Worm (Caenorhabditis elegans) whole organism, young adult: ENCODE measurements around the gene rike-1.

Experiments used
- C17E4.6 ChIP-seq: fragments of 200-800 bp; sonication (Bioruptor generic); IDR thresholded peaks from 2 replicates; pipeline ENCODE4 v1.3.6; 2022; ENCODE audit warnings: missing genetic modification reagents, missing genetic modification characterization, missing compliant biosample characterization
- D2030.7 ChIP-seq: fragments of 200-800 bp; sonication (Bioruptor generic); IDR thresholded peaks from 2 replicates; pipeline ENCODE4 v1.3.6; 2022; ENCODE audit warnings: missing genetic modification reagents, missing genetic modification characterization, missing compliant biosample characterization
- F37B4.10 ChIP-seq: fragments of 200-800 bp; sonication (Bioruptor generic); IDR thresholded peaks from 2 replicates; pipeline ENCODE4 v1.3.6; 2022; ENCODE audit warnings: missing genetic modification characterization, missing compliant biosample characterization
- F39B2.1 ChIP-seq: fragments of 200-800 bp; sonication (Bioruptor generic); IDR thresholded peaks from 2 replicates; pipeline ENCODE4 v1.3.6; 2022; ENCODE audit warnings: missing genetic modification reagents, missing genetic modification characterization, missing compliant biosample characterization
- F55B11.4 ChIP-seq: sonication (generic microtip); optimal IDR thresholded peaks from 2 replicates; lab custom pipeline; 2016; ENCODE audit warnings: missing compliant biosample characterization, missing genetic modification characterization, borderline replicate concordance; ENCODE audit not compliant: insufficient read depth
- F57A8.1 ChIP-seq: fragments of 200-800 bp; sonication (Bioruptor generic); optimal IDR thresholded peaks from 2 replicates; lab custom pipeline; 2018; ENCODE audit warnings: mild to moderate bottlenecking, missing genetic modification characterization, moderate library complexity, missing compliant biosample characterization
- T07F8.4 ChIP-seq: sonication (generic microtip); optimal IDR thresholded peaks from 2 replicates; lab custom pipeline; 2016; ENCODE audit warnings: mild to moderate bottlenecking, missing genetic modification characterization, moderate library complexity, missing compliant biosample characterization
- T26A5.8 ChIP-seq: sonication (generic microtip); optimal IDR thresholded peaks from 2 replicates; lab custom pipeline; 2016; ENCODE audit warnings: missing genetic modification characterization, missing compliant biosample characterization
- ZK185.1 ChIP-seq: sonication (generic microtip); optimal IDR thresholded peaks from 2 replicates; lab custom pipeline; 2016; ENCODE audit warnings: mild to moderate bottlenecking, missing genetic modification characterization, missing compliant biosample characterization; ENCODE audit not compliant: poor library complexity, severe bottlenecking
- aptf-3 ChIP-seq: fragments of 200-800 bp; sonication (Bioruptor generic); IDR thresholded peaks from 2 replicates; pipeline ENCODE4 v1.3.6; 2022; ENCODE audit warnings: missing genetic modification characterization, missing compliant biosample characterization
- attf-5 ChIP-seq: fragments of 200-800 bp; sonication (Bioruptor generic); optimal IDR thresholded peaks from 2 replicates; lab custom pipeline; 2018; ENCODE audit warnings: mild to moderate bottlenecking, missing genetic modification characterization, missing compliant biosample characterization
- attf-6 ChIP-seq: fragments of 200-800 bp; sonication (Bioruptor generic); IDR thresholded peaks from 2 replicates; pipeline ENCODE4 v1.3.6; 2022; ENCODE audit warnings: missing genetic modification reagents, missing genetic modification characterization, missing compliant biosample characterization
- bed-1 ChIP-seq: fragments of 200-800 bp; sonication (Bioruptor generic); IDR thresholded peaks from 2 replicates; pipeline ENCODE4 v1.3.6; 2022; ENCODE audit warnings: missing genetic modification reagents, missing genetic modification characterization, missing compliant biosample characterization
- ceh-40 ChIP-seq: fragments of 200-800 bp; sonication (Bioruptor generic); IDR thresholded peaks from 2 replicates; pipeline ENCODE4 v1.3.6; 2022; ENCODE audit warnings: missing genetic modification characterization, missing compliant biosample characterization
- dox-1 ChIP-seq: fragments of 200-800 bp; sonication (Bioruptor generic); IDR thresholded peaks from 2 replicates; pipeline ENCODE4 v1.3.6; 2022; ENCODE audit warnings: missing genetic modification reagents, missing genetic modification characterization, missing compliant biosample characterization
- egl-18 ChIP-seq: fragments of 200-800 bp; sonication (Bioruptor generic); IDR thresholded peaks from 2 replicates; pipeline ENCODE4 v1.3.6; 2022; ENCODE audit warnings: missing genetic modification reagents, missing genetic modification characterization, missing compliant biosample characterization
- egl-44 ChIP-seq: fragments of 200-800 bp; sonication (Bioruptor generic); IDR thresholded peaks from 2 replicates; pipeline ENCODE4 v1.3.6; 2022; ENCODE audit warnings: missing genetic modification reagents, missing genetic modification characterization, missing compliant biosample characterization
- egrh-3 ChIP-seq: fragments of 200-800 bp; sonication (Bioruptor generic); IDR thresholded peaks from 2 replicates; pipeline ENCODE4 v1.3.6; 2022; ENCODE audit warnings: missing genetic modification reagents, missing genetic modification characterization, missing compliant biosample characterization
- hlh-12 ChIP-seq: sonication (generic microtip); optimal IDR thresholded peaks from 2 replicates; lab custom pipeline; 2016; ENCODE audit warnings: missing genetic modification characterization, missing compliant biosample characterization
- lag-1 ChIP-seq: fragments of 200-800 bp; sonication (Bioruptor generic); IDR thresholded peaks from 2 replicates; pipeline ENCODE4 v1.3.6; 2022; ENCODE audit warnings: missing genetic modification reagents, missing genetic modification characterization, missing compliant biosample characterization
- let-607 ChIP-seq, 2 experiments: fragments of 200-800 bp in 1 of 2; sonication (Bioruptor generic) in 1 of 2; sonication (generic microtip) in 1 of 2; optimal IDR thresholded peaks; 2 replicates each; lab custom pipeline; 2016 to 2018; ENCODE audit warnings: mild to moderate bottlenecking in 2 of 2, missing compliant biosample characterization in 2 of 2, missing genetic modification characterization in 2 of 2, moderate library complexity in 2 of 2, missing genotype in 1 of 2
- lin-40 ChIP-seq: sonication (generic microtip); optimal IDR thresholded peaks from 2 replicates; lab custom pipeline; 2016; ENCODE audit warnings: missing genetic modification characterization, mild to moderate bottlenecking, missing compliant biosample characterization, missing genotype, missing genetic modification reagents
- lin-54 ChIP-seq: fragments of 200-800 bp; sonication (Bioruptor generic); optimal IDR thresholded peaks from 2 replicates; lab custom pipeline; 2018; ENCODE audit warnings: mild to moderate bottlenecking, missing genetic modification characterization, missing compliant biosample characterization
- madf-3 ChIP-seq: fragments of 200-800 bp; sonication (Bioruptor generic); IDR thresholded peaks from 2 replicates; pipeline ENCODE4 v1.3.6; 2022; ENCODE audit warnings: missing genetic modification reagents, missing genetic modification characterization, missing compliant biosample characterization
- nfya-2 ChIP-seq: fragments of 200-800 bp; sonication (Bioruptor generic); IDR thresholded peaks from 2 replicates; pipeline ENCODE4 v1.3.6; 2022; ENCODE audit warnings: missing genetic modification reagents, missing genetic modification characterization, missing compliant biosample characterization
- nfyb-1 ChIP-seq: fragments of 200-800 bp; sonication (Bioruptor generic); IDR thresholded peaks from 2 replicates; pipeline ENCODE4 v1.3.6; 2022; ENCODE audit warnings: missing genetic modification reagents, missing genetic modification characterization, missing compliant biosample characterization
- nhr-80 ChIP-seq: sonication (generic microtip); optimal IDR thresholded peaks from 2 replicates; lab custom pipeline; 2016; ENCODE audit warnings: missing genetic modification characterization, missing compliant biosample characterization
- rcor-1 ChIP-seq: fragments of 200-800 bp; sonication (Bioruptor generic); IDR thresholded peaks from 2 replicates; pipeline ENCODE4 v1.3.6; 2022; ENCODE audit warnings: missing genetic modification reagents, missing genetic modification characterization, missing compliant biosample characterization
- snpc-1.3 ChIP-seq: sonication (generic microtip); optimal IDR thresholded peaks from 2 replicates; lab custom pipeline; 2017; ENCODE audit warnings: missing genetic modification characterization, mild to moderate bottlenecking, missing compliant biosample characterization, antibody characterized with exemption, moderate library complexity, missing genotype, missing genetic modification reagents; ENCODE audit not compliant: insufficient read depth
- snpc-3.4 ChIP-seq: sonication (generic microtip); optimal IDR thresholded peaks from 2 replicates; lab custom pipeline; 2017; ENCODE audit warnings: missing genetic modification characterization, mild to moderate bottlenecking, missing compliant biosample characterization, antibody characterized with exemption, moderate library complexity, missing genotype, missing genetic modification reagents
- snpc-4 ChIP-seq, 5 experiments: fragments of 150-350 bp in 1 of 5; sonication (generic microtip) in 4 of 5; optimal IDR thresholded peaks; 2 replicates each; lab custom pipeline; 2014 to 2018; ENCODE audit warnings: missing genetic modification characterization in 5 of 5, missing biosample characterization in 3 of 5, antibody characterized with exemption in 2 of 5, mild to moderate bottlenecking in 2 of 5, missing compliant biosample characterization in 2 of 5, missing genotype in 2 of 5, moderate library complexity in 2 of 5, missing genetic modification reagents in 1 of 5
- somi-1 ChIP-seq: fragments of 200-800 bp; sonication (Bioruptor generic); optimal IDR thresholded peaks from 2 replicates; lab custom pipeline; 2018; ENCODE audit warnings: mild to moderate bottlenecking, missing genetic modification characterization, missing compliant biosample characterization
- sptf-2 ChIP-seq: fragments of 200-800 bp; sonication (Bioruptor generic); optimal IDR thresholded peaks from 2 replicates; lab custom pipeline; 2018; ENCODE audit warnings: mild to moderate bottlenecking, missing genetic modification characterization, missing compliant biosample characterization
- tbx-9 ChIP-seq: sonication (generic microtip); optimal IDR thresholded peaks from 2 replicates; lab custom pipeline; 2016; ENCODE audit warnings: borderline replicate concordance, missing genetic modification characterization, inconsistent platforms, missing compliant biosample characterization
- unc-130 ChIP-seq: sonication (generic microtip); optimal IDR thresholded peaks from 2 replicates; lab custom pipeline; 2016; ENCODE audit warnings: missing genetic modification reagents, missing genetic modification characterization, missing compliant biosample characterization
- zfh-2 ChIP-seq: fragments of 200-800 bp; sonication (Bioruptor generic); conservative IDR thresholded peaks from 2 replicates; pipeline ENCODE4 v1.3.6; 2022; ENCODE audit warnings: missing genetic modification reagents, missing genetic modification characterization, missing compliant biosample characterization
- ztf-22 ChIP-seq: fragments of 200-800 bp; sonication (Bioruptor generic); optimal IDR thresholded peaks from 2 replicates; lab custom pipeline; 2018; ENCODE audit warnings: mild to moderate bottlenecking, missing genetic modification characterization, moderate library complexity, missing compliant biosample characterization
- ztf-25 ChIP-seq: fragments of 200-800 bp; sonication (Bioruptor generic); IDR thresholded peaks from 2 replicates; pipeline ENCODE4 v1.3.6; 2022; ENCODE audit warnings: missing genetic modification reagents, missing genetic modification characterization, missing compliant biosample characterization
- ztf-28 ChIP-seq: fragments of 200-800 bp; sonication (Bioruptor generic); IDR thresholded peaks from 2 replicates; pipeline ENCODE4 v1.3.6; 2022; ENCODE audit warnings: missing genetic modification reagents, missing genetic modification characterization, missing compliant biosample characterization
- ztf-3 ChIP-seq: fragments of 200-800 bp; sonication (Bioruptor generic); optimal IDR thresholded peaks from 2 replicates; lab custom pipeline; 2018; ENCODE audit warnings: mild to moderate bottlenecking, missing genetic modification characterization, missing compliant biosample characterization

The rike-1 gene

DNA sequence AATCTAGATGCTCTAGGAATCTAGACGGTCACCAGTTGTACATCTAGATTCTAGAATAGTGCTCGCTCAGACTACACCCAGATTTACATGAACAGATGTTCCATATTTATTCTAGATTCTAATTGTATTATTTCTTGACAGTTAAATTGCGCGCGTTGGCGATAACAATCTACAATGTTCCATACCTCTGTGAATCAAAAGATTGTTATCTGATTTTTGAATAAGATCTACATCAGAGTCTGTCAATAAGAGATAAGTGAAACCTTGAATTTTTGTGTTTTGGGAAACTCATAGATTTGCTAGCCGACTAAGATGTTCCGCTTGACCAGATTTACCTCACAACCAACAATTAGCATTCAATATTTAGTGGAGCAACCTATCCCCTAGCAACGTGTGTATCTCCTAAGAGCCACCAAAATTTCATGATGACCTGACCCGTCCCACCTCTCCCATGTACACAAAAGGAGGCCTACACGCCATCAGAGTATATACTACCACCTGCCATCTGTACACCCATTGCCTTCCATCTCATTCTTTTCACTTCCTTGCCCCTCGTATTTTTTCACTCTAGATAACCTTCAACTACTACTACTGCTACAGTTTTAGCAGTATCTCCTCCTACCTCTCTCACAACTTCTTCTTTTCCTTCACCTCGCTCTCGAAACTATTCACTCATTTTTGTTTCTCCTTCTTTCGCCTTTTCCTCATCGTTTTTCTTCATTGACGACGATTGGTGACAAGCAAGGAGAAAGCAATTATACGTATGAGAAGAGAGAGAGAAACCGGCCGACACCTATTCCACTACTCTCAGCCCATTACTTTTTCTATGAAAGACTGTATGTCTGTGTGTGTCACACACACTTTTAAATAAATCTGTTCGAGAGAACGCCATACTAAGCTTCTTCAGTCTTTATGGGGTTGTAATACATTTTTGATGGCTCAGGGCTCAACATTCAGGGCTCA, 38.7 kb downstream of the rike-1 start:
- no peak for TF ChIP-seq aptf-3
- TF ChIP-seq sptf-2 (GFP tag; lab: Kevin White, UChicago), result no peak
- no peak for TF ChIP-seq lag-1 (GFP tag; lab: Robert Waterston, UW)
- TF ChIP-seq F55B11.4, result no peak
- no peak for TF ChIP-seq T26A5.8 (tag; lab: Kevin White, UChicago)
- no peak for TF ChIP-seq ztf-28 (GFP tag; lab: Robert Waterston, UW)
- TF ChIP-seq T07F8.4 (tag; lab: Kevin White, UChicago), result no peak
- no peak for TF ChIP-seq ceh-40 (GFP tag; lab: Robert Waterston, UW)
- no peak for TF ChIP-seq F37B4.10 (GFP tag; lab: Robert Waterston, UW)
- TF ChIP-seq nfya-2, result no peak
- no peak for TF ChIP-seq egl-18 (GFP tag; lab: Robert Waterston, UW)
- no peak for TF ChIP-seq bed-1
- TF ChIP-seq ZK185.1, result no peak
- TF ChIP-seq snpc-1.3, result no peak
- TF ChIP-seq egrh-3 (GFP tag; lab: Robert Waterston, UW), result no peak
- TF ChIP-seq attf-5 (GFP tag; lab: Kevin White, UChicago), result no peak
- TF ChIP-seq F39B2.1 (GFP tag; lab: Robert Waterston, UW), result no peak

DNA sequence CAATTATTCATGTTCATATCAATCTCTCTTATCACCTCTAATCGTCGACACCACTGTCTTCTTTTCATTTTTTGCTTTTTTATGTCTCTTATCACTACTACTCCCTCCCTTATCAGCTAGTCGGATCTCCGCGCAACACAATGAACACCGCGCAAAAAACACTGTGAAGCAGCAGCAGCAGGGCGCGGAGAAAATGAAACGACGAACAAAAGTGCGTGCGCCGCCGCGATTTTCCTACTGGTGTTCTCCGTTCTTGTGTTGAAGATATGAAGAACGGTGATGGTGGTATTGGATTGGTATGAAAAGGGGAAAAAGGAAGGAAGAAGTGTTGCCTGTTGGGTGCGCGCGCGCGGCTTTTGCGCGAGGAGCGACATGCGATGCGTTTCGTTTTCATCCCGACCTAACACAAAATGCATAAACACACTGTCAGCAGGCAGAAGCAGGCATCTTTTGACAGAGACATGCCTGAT, 39.9 kb downstream of the rike-1 start:
- no peak for TF ChIP-seq tbx-9 (tag; lab: Kevin White, UChicago)
- TF ChIP-seq nfyb-1, result no peak
- no peak for TF ChIP-seq attf-6
- TF ChIP-seq egl-44 (GFP tag; lab: Robert Waterston, UW), result no peak
- peak; percentile 62 for TF ChIP-seq zfh-2 (GFP tag; lab: Robert Waterston, UW)
- peak; percentile 78 for TF ChIP-seq nhr-80
- TF ChIP-seq somi-1, result no peak
- TF ChIP-seq snpc-4 (GFP tag; optimal IDR thresholded peaks at IDR 0.05; lab: Kevin White, UChicago), result no peak
- TF ChIP-seq snpc-4 (tag; optimal IDR thresholded peaks at IDR 0.05; lab: Kevin White, UChicago), result no peak
- TF ChIP-seq ztf-25 (GFP tag; lab: Robert Waterston, UW), result 0 out of 2 replicates have a peak, but pooled peaks have one; percentile 15
- no peak for TF ChIP-seq lin-40 (tag; lab: Kevin White, UChicago)
- TF ChIP-seq hlh-12 (tag; lab: Kevin White, UChicago), result no peak
- no peak for TF ChIP-seq unc-130 (GFP tag; lab: Kevin White, UChicago)
- no peak for TF ChIP-seq madf-3 (GFP tag; lab: Robert Waterston, UW)
- TF ChIP-seq lin-54 (GFP tag; lab: Kevin White, UChicago), result no peak
- TF ChIP-seq ztf-22 (GFP tag; lab: Kevin White, UChicago), result no peak
- no peak for TF ChIP-seq ztf-3 (GFP tag; lab: Kevin White, UChicago)
- no peak for TF ChIP-seq snpc-3.4 (tag; lab: Kevin White, UChicago)
- no peak for TF ChIP-seq F55B11.4
- TF ChIP-seq F57A8.1 (GFP tag; lab: Kevin White, UChicago), result no peak
- TF ChIP-seq rcor-1 (GFP tag; lab: Robert Waterston, UW), result no peak
- no peak for TF ChIP-seq D2030.7
- peak; percentile 48; the same call in 1 of the 2 replicates for TF ChIP-seq dox-1
- TF ChIP-seq let-607 (tag; optimal IDR thresholded peaks at IDR 0.05; lab: Kevin White, UChicago), result peak in 1 of 2 experiments; percentile 1
- TF ChIP-seq C17E4.6 (GFP tag; lab: Robert Waterston, UW), result no peak
